Worm (Caenorhabditis elegans) whole organism, L2 larva: ENCODE measurements around the gene F44E2.6.

Experiments
- R02D3.7 ChIP-seq: fragments of 150-350 bp; optimal IDR thresholded peaks from 2 replicates; lab custom pipeline; 2014; ENCODE audit warnings: missing biosample characterization, missing genetic modification characterization
- ama-1 ChIP-seq: fragments of 150-350 bp; optimal IDR thresholded peaks from 2 replicates; lab custom pipeline; 2018; ENCODE audit warnings: inconsistent platforms
- egl-27 ChIP-seq: sonication (generic microtip); optimal IDR thresholded peaks from 3 replicates; lab custom pipeline; 2017; ENCODE audit warnings: missing biosample characterization, missing genetic modification reagents, missing genetic modification characterization
- fos-1 ChIP-seq: fragments of 150-350 bp; optimal IDR thresholded peaks from 2 replicates; lab custom pipeline; 2014; ENCODE audit warnings: missing biosample characterization, missing genetic modification characterization
- lsy-2 ChIP-seq, 2 experiments: fragments of 150-350 bp in 1 of 2; sonication (generic microtip) in 1 of 2; optimal IDR thresholded peaks; 2 replicates each; lab custom pipeline; 2014 to 2017; ENCODE audit warnings: missing biosample characterization in 2 of 2, missing genetic modification characterization in 2 of 2
- mdl-1 ChIP-seq, 2 experiments: fragments of 150-350 bp in 1 of 2; sonication (generic microtip) in 1 of 2; optimal IDR thresholded peaks; 2 replicates each; lab custom pipeline; 2017; ENCODE audit warnings: missing biosample characterization in 2 of 2, missing genetic modification characterization in 2 of 2
- nhr-12 ChIP-seq: fragments of 150-350 bp; optimal IDR thresholded peaks from 2 replicates; lab custom pipeline; 2014; ENCODE audit warnings: missing biosample characterization, missing genetic modification characterization
- nhr-237 ChIP-seq: fragments of 150-350 bp; optimal IDR thresholded peaks from 2 replicates; lab custom pipeline; 2014; ENCODE audit warnings: missing biosample characterization, missing genetic modification characterization
- skn-1 ChIP-seq: sonication (generic microtip); optimal IDR thresholded peaks from 2 replicates; lab custom pipeline; 2017; ENCODE audit warnings: missing biosample characterization, missing genetic modification characterization
- snpc-4 ChIP-seq: fragments of 150-350 bp; optimal IDR thresholded peaks from 2 replicates; lab custom pipeline; 2014; ENCODE audit warnings: missing biosample characterization, missing genetic modification characterization
- unc-39 ChIP-seq: fragments of 150-350 bp; optimal IDR thresholded peaks from 2 replicates; lab custom pipeline; 2014; ENCODE audit warnings: missing biosample characterization, missing genetic modification characterization
- zag-1 ChIP-seq: fragments of 150-350 bp; optimal IDR thresholded peaks from 2 replicates; lab custom pipeline; 2014; ENCODE audit warnings: missing biosample characterization, missing genetic modification characterization
- ztf-4 ChIP-seq: fragments of 150-350 bp; optimal IDR thresholded peaks from 2 replicates; lab custom pipeline; 2014; ENCODE audit warnings: missing biosample characterization, missing genetic modification characterization

DNA sequence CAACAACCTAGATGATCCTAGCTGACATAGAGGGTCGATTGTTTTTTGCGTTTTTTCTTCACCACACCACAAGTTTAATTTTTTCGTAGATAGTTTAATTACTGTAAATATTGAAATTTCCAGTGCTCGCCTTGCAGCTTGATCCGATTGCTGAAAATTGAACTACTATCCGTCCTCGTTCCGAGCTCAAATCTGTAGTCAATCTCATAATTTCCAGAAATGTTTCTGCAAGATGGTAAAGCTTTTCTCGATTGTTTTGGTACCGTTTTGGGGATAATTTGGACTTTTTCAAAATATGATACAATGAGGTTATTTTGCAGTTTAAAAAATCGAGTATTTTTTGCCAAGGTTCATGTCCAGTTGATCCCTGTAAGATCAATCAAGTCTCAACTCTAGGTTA is 21.0 kb upstream of the F44E2.6 start:
- TF ChIP-seq mdl-1 (tag; optimal IDR thresholded peaks at IDR 0.05; lab: Kevin White, UChicago), result no peak
- TF ChIP-seq fos-1, result no peak
- no peak for TF ChIP-seq egl-27
- TF ChIP-seq nhr-237, result no peak
- no peak for TF ChIP-seq unc-39
- no peak for TF ChIP-seq zag-1 (tag; lab: Kevin White, UChicago)
- no peak for TF ChIP-seq snpc-4 (tag; lab: Kevin White, UChicago)
- no peak for TF ChIP-seq ztf-4 (tag; lab: Kevin White, UChicago)
- no peak for TF ChIP-seq R02D3.7 (tag; lab: Kevin White, UChicago)
- no peak for TF ChIP-seq ama-1 (lab: Kevin White, UChicago)
- TF ChIP-seq nhr-12 (tag; lab: Kevin White, UChicago), result no peak
- TF ChIP-seq skn-1 (tag; lab: Kevin White, UChicago), result no peak
- no peak for TF ChIP-seq lsy-2 (tag; optimal IDR thresholded peaks at IDR 0.05; lab: Kevin White, UChicago)
